Worm (Caenorhabditis elegans) whole organism, L1 larva: Measurements from ENCODE around the gene F02H6.6.

Experiments used
- C34B4.2 ChIP-seq: sonication (generic microtip); optimal IDR thresholded peaks from 2 replicates; lab custom pipeline; 2017; ENCODE audit warnings: mild to moderate bottlenecking, missing genetic modification characterization, missing compliant biosample characterization
- F16B12.6 ChIP-seq: fragments of 150-350 bp; optimal IDR thresholded peaks from 2 replicates; lab custom pipeline; 2014; ENCODE audit warnings: missing biosample characterization, missing genetic modification characterization
- aly-2 ChIP-seq: fragments of 150-350 bp; optimal IDR thresholded peaks from 2 replicates; lab custom pipeline; 2014; ENCODE audit warnings: missing biosample characterization, missing genetic modification characterization
- ama-1 ChIP-seq: fragments of 150-350 bp; optimal IDR thresholded peaks from 2 replicates; lab custom pipeline; 2014
- blmp-1 ChIP-seq: fragments of 150-350 bp; optimal IDR thresholded peaks from 2 replicates; lab custom pipeline; 2014; ENCODE audit warnings: missing biosample characterization, missing genetic modification characterization
- ceh-88 ChIP-seq: fragments of 200-800 bp; sonication (Bioruptor generic); IDR thresholded peaks from 2 replicates; pipeline ENCODE4 v1.3.6; 2022; ENCODE audit warnings: missing genetic modification characterization, missing compliant biosample characterization
- ceh-90 ChIP-seq: sonication (generic microtip); optimal IDR thresholded peaks from 2 replicates; lab custom pipeline; 2016; ENCODE audit warnings: missing genetic modification characterization, missing compliant biosample characterization
- efl-1 ChIP-seq, 4 experiments: fragments of 150-350 bp; optimal IDR thresholded peaks in 3 of 4; peaks in 1 of 4; 1 replicate in 1 of 4; 2 replicates in 3 of 4; lab custom pipeline; 2014; ENCODE audit warnings: missing biosample characterization in 2 of 4, missing genetic modification characterization in 2 of 4, missing genetic modification reagents in 2 of 4
- egl-27 ChIP-seq, 2 experiments: fragments of 150-350 bp in 1 of 2; sonication (generic microtip); optimal IDR thresholded peaks; 3 replicates each; lab custom pipeline; 2017 to 2018; ENCODE audit warnings: missing biosample characterization in 2 of 2, missing genetic modification characterization in 2 of 2, missing genetic modification reagents in 2 of 2
- elt-3 ChIP-seq, 6 experiments: fragments of 150-350 bp in 1 of 6; sonication (generic microtip); optimal IDR thresholded peaks; 2 replicates each; lab custom pipeline; 2017 to 2018; ENCODE audit warnings: missing biosample characterization in 6 of 6, missing genetic modification characterization in 6 of 6, inconsistent platforms in 1 of 6
- ets-5 ChIP-seq: fragments of 200-800 bp; sonication (Bioruptor generic); IDR thresholded peaks from 2 replicates; pipeline ENCODE4 v1.3.6; 2022; ENCODE audit warnings: missing genetic modification characterization, missing compliant biosample characterization
- fkh-10 ChIP-seq: sonication (generic microtip); optimal IDR thresholded peaks from 2 replicates; lab custom pipeline; 2017; ENCODE audit warnings: missing biosample characterization, missing genetic modification reagents, missing genetic modification characterization
- fos-1 ChIP-seq: fragments of 150-350 bp; optimal IDR thresholded peaks from 2 replicates; lab custom pipeline; 2014; ENCODE audit warnings: missing biosample characterization, missing genetic modification characterization
- grh-1 ChIP-seq: fragments of 200-800 bp; sonication (Bioruptor generic); IDR thresholded peaks from 2 replicates; pipeline ENCODE4 v1.3.6; 2022; ENCODE audit warnings: missing genetic modification reagents, missing genetic modification characterization, missing compliant biosample characterization
- hlh-17 ChIP-seq: fragments of 200-800 bp; sonication (Bioruptor generic); optimal IDR thresholded peaks from 2 replicates; lab custom pipeline; 2018; ENCODE audit warnings: missing genetic modification characterization, mild to moderate bottlenecking, missing compliant biosample characterization, moderate library complexity, borderline replicate concordance
- hlh-4 ChIP-seq: sonication (generic microtip); optimal IDR thresholded peaks from 2 replicates; lab custom pipeline; 2016; ENCODE audit warnings: mild to moderate bottlenecking, missing genetic modification characterization, missing compliant biosample characterization
- hpl-2 ChIP-seq: fragments of 150-350 bp; optimal IDR thresholded peaks from 2 replicates; lab custom pipeline; 2014; ENCODE audit warnings: missing biosample characterization, missing genetic modification reagents, missing genetic modification characterization
- jun-1 ChIP-seq: fragments of 150-350 bp; optimal IDR thresholded peaks from 2 replicates; lab custom pipeline; 2014; ENCODE audit warnings: missing biosample characterization, missing genetic modification reagents, missing genetic modification characterization
- lin-13 ChIP-seq: fragments of 150-350 bp; optimal IDR thresholded peaks from 2 replicates; lab custom pipeline; 2014; ENCODE audit warnings: missing biosample characterization, missing genetic modification reagents, missing genetic modification characterization
- lin-14 ChIP-seq: fragments of 200-800 bp; sonication (Bioruptor generic); optimal IDR thresholded peaks from 2 replicates; lab custom pipeline; 2018; ENCODE audit warnings: mild to moderate bottlenecking, missing genetic modification characterization, moderate library complexity, missing compliant biosample characterization
- mef-2 ChIP-seq: fragments of 150-350 bp; optimal IDR thresholded peaks from 2 replicates; lab custom pipeline; 2014; ENCODE audit warnings: missing biosample characterization, missing genetic modification characterization
- mep-1 ChIP-seq: fragments of 150-350 bp; optimal IDR thresholded peaks from 2 replicates; lab custom pipeline; 2014; ENCODE audit warnings: missing biosample characterization, missing genetic modification characterization
- nhr-19 ChIP-seq: fragments of 200-800 bp; sonication (Bioruptor generic); conservative IDR thresholded peaks from 2 replicates; pipeline ENCODE4 v1.3.6; 2022; ENCODE audit warnings: missing genetic modification characterization, missing compliant biosample characterization
- nhr-237 ChIP-seq: fragments of 150-350 bp; optimal IDR thresholded peaks from 2 replicates; lab custom pipeline; 2014; ENCODE audit warnings: missing biosample characterization, missing genetic modification characterization
- nhr-47 ChIP-seq: sonication (generic microtip); optimal IDR thresholded peaks from 2 replicates; lab custom pipeline; 2016; ENCODE audit warnings: mild to moderate bottlenecking, missing genetic modification characterization, moderate library complexity, missing compliant biosample characterization
- nhr-90 ChIP-seq: sonication (generic microtip); optimal IDR thresholded peaks from 2 replicates; lab custom pipeline; 2016; ENCODE audit warnings: mild to moderate bottlenecking, missing genetic modification characterization, missing compliant biosample characterization; ENCODE audit not compliant: poor library complexity
- pag-3 ChIP-seq: sonication (generic microtip); optimal IDR thresholded peaks from 2 replicates; lab custom pipeline; 2017; ENCODE audit warnings: missing genetic modification characterization, mild to moderate bottlenecking, missing compliant biosample characterization, antibody characterized with exemption, borderline replicate concordance; ENCODE audit not compliant: insufficient read depth
- pqm-1 ChIP-seq: sonication (generic microtip); optimal IDR thresholded peaks from 3 replicates; lab custom pipeline; 2017; ENCODE audit warnings: missing biosample characterization, missing genetic modification characterization
- rnt-1 ChIP-seq: sonication (generic microtip); optimal IDR thresholded peaks from 2 replicates; lab custom pipeline; 2016; ENCODE audit warnings: mild to moderate bottlenecking, missing genetic modification characterization, moderate library complexity, missing compliant biosample characterization
- skn-1 ChIP-seq: fragments of 150-350 bp; optimal IDR thresholded peaks from 2 replicates; lab custom pipeline; 2014; ENCODE audit warnings: missing biosample characterization, missing genetic modification characterization
- swsn-7 ChIP-seq: sonication (generic microtip); optimal IDR thresholded peaks from 2 replicates; lab custom pipeline; 2016; ENCODE audit warnings: missing genetic modification characterization, missing compliant biosample characterization
- tbx-2 ChIP-seq: sonication (generic microtip); optimal IDR thresholded peaks from 2 replicates; lab custom pipeline; 2016; ENCODE audit warnings: missing genetic modification characterization, missing compliant biosample characterization
- tlp-1 ChIP-seq: fragments of 150-350 bp; optimal IDR thresholded peaks from 2 replicates; lab custom pipeline; 2014; ENCODE audit warnings: missing biosample characterization, missing genetic modification characterization
- ztf-4 ChIP-seq: fragments of 150-350 bp; optimal IDR thresholded peaks from 2 replicates; lab custom pipeline; 2014; ENCODE audit warnings: missing biosample characterization, missing genetic modification characterization

Gene F02H6.6

DNA sequence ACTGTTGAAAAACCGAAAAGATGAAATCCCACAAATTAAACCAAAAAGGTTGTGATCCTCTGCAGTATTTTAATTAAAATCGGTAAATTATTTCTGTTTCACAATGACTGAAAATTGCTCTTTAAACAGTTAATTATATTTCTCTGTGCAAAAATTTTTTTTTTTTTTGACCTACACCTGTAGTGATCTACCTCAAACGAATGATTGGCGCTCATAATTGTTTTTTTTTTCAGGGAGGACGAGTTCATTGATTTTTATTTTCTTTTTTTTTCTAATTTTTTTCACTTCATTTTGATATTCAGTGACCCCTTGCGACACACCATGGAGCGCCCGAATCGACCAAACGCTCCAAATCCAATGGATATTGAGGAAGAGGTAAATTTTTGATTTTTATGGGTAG is 34.5 kb downstream of the F02H6.6 start, which contains the start of gene F02H6.2:
Gene F02H6.2 (plus strand): TSS at position 301 of the 400 bp plus-strand sequence.
- no peak for TF ChIP-seq hlh-17 (GFP tag; lab: Kevin White, UChicago)
- no peak for TF ChIP-seq ama-1 (lab: Kevin White, UChicago)
- TF ChIP-seq ztf-4, result no peak
- no peak for TF ChIP-seq mef-2 (tag; lab: Kevin White, UChicago)
- TF ChIP-seq jun-1 (tag; lab: Kevin White, UChicago), result no peak
- no peak for TF ChIP-seq nhr-237 (tag; lab: Kevin White, UChicago)
- no peak for TF ChIP-seq nhr-19 (GFP tag; lab: Robert Waterston, UW)
- TF ChIP-seq pag-3, result no peak
- TF ChIP-seq F16B12.6 (tag; lab: Kevin White, UChicago), result no peak
- TF ChIP-seq hpl-2 (GFP tag; lab: Kevin White, UChicago), result no peak
- TF ChIP-seq tlp-1 (tag; lab: Kevin White, UChicago), result no peak
- no peak for TF ChIP-seq nhr-47
- no peak for TF ChIP-seq nhr-90 (tag; lab: Kevin White, UChicago)
- TF ChIP-seq swsn-7 (tag; lab: Kevin White, UChicago), result no peak
- TF ChIP-seq hlh-4 (tag; lab: Kevin White, UChicago), result no peak
- TF ChIP-seq tbx-2, result no peak
- no peak for TF ChIP-seq C34B4.2 (tag; lab: Kevin White, UChicago)

DNA sequence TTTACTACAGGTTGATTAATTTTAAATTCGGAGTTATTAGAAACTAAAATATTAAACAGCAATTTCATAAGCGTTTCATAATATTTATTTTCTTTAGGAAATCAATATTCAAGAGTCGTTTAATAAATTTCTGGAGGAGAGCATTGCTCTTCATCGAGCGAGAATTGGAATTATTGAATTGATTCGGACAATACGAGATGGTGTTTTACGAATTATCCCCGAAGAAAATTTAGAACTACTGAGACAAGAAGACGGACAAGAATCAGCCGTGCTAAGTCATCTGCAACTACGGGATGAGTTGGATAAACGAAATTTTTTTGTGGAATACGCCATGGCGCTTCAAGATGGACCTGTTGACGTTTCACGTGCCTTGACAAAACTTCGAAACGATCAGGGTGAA is 36.4 kb downstream of the F02H6.6 start:
- no peak for TF ChIP-seq pqm-1 (tag; lab: Kevin White, UChicago)
- no peak for TF ChIP-seq ceh-88
- TF ChIP-seq fos-1 (tag; lab: Kevin White, UChicago), result no peak
- TF ChIP-seq ceh-90 (tag; lab: Kevin White, UChicago), result no peak
- no peak for TF ChIP-seq lin-13
- TF ChIP-seq ets-5, result no peak
- no peak for TF ChIP-seq lin-14 (GFP tag; lab: Kevin White, UChicago)
- TF ChIP-seq, all 84 proteins: peak for 0

DNA sequence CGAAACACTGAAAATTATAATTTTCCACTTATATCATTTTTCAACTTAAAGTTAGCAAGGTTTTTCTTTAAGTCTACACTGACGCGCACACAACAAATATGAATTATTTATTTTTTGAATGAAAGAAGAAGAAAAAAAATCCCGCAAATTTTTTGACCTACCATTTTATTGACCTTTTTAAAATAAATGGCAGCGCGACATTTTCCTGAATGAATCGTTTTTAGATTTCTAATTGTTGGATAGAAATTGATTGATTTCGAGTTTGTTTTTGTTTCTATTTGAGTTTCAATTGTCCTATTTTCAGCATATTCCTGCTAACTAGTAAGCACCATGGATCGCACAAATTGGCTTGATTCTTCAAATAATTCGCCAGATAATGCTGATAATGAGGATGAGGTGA is 37.5 kb downstream of the F02H6.6 start, which contains the start of gene K01G12.3:
Gene K01G12.3 (plus strand): TSS at position 301 of the 400 bp plus-strand sequence.
- TF ChIP-seq elt-3 (tag; optimal IDR thresholded peaks at IDR 0.05; lab: Kevin White, UChicago), result no peak
- TF ChIP-seq aly-2 (tag; lab: Kevin White, UChicago), result no peak
- TF ChIP-seq skn-1 (tag; lab: Kevin White, UChicago), result no peak
- TF ChIP-seq nhr-19 (GFP tag; lab: Robert Waterston, UW), result no peak

DNA sequence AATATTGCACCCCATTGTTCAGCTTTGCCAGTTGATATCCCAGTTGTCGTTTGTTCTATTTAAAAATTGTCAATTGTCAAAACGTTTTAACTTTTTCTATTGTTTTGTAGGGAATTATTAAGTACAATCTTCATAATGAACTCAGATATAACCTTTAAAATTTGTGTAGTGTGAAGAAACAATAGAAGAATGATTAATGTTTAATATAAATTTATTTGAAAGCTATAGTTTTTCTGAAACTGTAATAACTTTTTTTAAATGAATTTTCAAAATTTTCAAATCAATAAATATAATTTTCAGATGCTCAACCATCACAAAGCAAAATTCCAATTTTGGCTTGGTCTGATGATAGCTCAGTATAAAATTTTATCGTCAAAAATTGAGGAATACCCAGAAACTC is 38.8 kb downstream of the F02H6.6 start, which contains the start of gene K01G12.22:
Gene K01G12.22 (plus strand): TSS at position 301 of the 400 bp plus-strand sequence.
- TF ChIP-seq ets-5 (no peak), mep-1 (tag; lab: Kevin White, UChicago) (no peak), rnt-1 (tag; lab: Kevin White, UChicago) (no peak)

DNA sequence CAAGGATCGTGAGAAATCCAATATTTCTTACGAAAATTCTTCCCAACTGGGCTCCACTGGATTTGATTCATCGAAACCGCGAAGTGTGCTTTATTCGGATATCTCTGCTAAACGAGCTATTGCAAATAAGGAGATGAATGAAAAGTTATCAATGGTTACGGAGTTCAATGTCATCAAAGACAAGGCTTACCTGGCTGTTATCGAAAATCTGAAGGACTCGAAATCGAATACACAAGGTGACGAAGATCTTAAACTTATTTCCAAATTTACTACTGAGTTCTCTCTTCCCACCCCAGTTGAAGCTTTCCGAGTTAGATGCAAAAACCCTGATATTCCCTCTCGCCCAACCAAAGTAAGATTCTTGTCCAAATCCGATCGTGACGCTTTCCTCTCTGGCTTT is 44.4 kb downstream of the F02H6.6 start:
- TF ChIP-seq egl-27 (tag; optimal IDR thresholded peaks at IDR 0.05; lab: Kevin White, UChicago) (no peak), nhr-237 (tag; lab: Kevin White, UChicago) (no peak), fkh-10 (GFP tag; lab: Kevin White, UChicago) (no peak), blmp-1 (tag; lab: Kevin White, UChicago) (no peak), grh-1 (GFP tag; lab: Robert Waterston, UW) (no peak), efl-1 (optimal IDR thresholded peaks at IDR 0.05; lab: Kevin White, UChicago) (no peak), efl-1 (GFP tag; optimal IDR thresholded peaks at IDR 0.05 in 1 of 2; lab: Kevin White, UChicago) (peak in 1 of 2 experiments; percentile 91), nhr-90 (tag; lab: Kevin White, UChicago) (no peak)
- TF ChIP-seq, all 84 proteins: peak for 1
